Fruit fly (Drosophila melanogaster) whole organism, embryonic: Measurements from ENCODE around the gene CG14695.
A peak's percentile ranks its signal among the peaks of the same experiment; 100 is the strongest.

Experiments used
- Aef1 ChIP-seq: fragments of 200-800 bp; sonication (Bioruptor generic); IDR thresholded peaks from 3 replicates; pipeline ENCODE4 v1.3.6; 2022; ENCODE audit warnings: missing biosample characterization, missing genetic modification characterization
- Atf3 ChIP-seq: fragments of 200-800 bp; sonication (Bioruptor generic); optimal IDR thresholded peaks from 3 replicates; lab custom pipeline; 2016; ENCODE audit warnings: missing biosample characterization, missing genetic modification characterization
- BtbVII ChIP-seq: fragments of 200-800 bp; sonication (Bioruptor generic); optimal IDR thresholded peaks from 3 replicates; lab custom pipeline; 2017; ENCODE audit warnings: missing biosample characterization, mild to moderate bottlenecking, missing genetic modification characterization
- CG1024 ChIP-seq: fragments of 200-800 bp; sonication (Bioruptor generic); IDR thresholded peaks from 2 replicates; pipeline ENCODE4 v1.3.6; 2022; ENCODE audit warnings: missing biosample characterization, missing genetic modification characterization
- CG11560 ChIP-seq: fragments of 200-800 bp; sonication (Bioruptor generic); IDR thresholded peaks from 3 replicates; pipeline ENCODE4 v1.3.6; 2022; ENCODE audit warnings: missing biosample characterization, missing genetic modification characterization
- CG12391 ChIP-seq: fragments of 200-800 bp; sonication (Bioruptor generic); optimal IDR thresholded peaks from 3 replicates; lab custom pipeline; 2018; ENCODE audit warnings: missing biosample characterization, mild to moderate bottlenecking, missing genetic modification characterization, moderate library complexity
- CG15479 ChIP-seq: fragments of 200-800 bp; sonication (Bioruptor generic); optimal IDR thresholded peaks from 3 replicates; lab custom pipeline; 2019; ENCODE audit warnings: missing biosample characterization, mild to moderate bottlenecking, missing genetic modification characterization, moderate library complexity
- CG15696 ChIP-seq: fragments of 200-800 bp; sonication (Bioruptor generic); optimal IDR thresholded peaks from 2 replicates; lab custom pipeline; 2019; ENCODE audit warnings: missing biosample characterization, mild to moderate bottlenecking, missing genetic modification characterization, moderate library complexity
- CG17328 ChIP-seq: fragments of 200-800 bp; sonication (Bioruptor generic); IDR thresholded peaks from 2 replicates; pipeline ENCODE4 v1.3.6; 2022; ENCODE audit warnings: missing biosample characterization, missing genetic modification characterization
- CG17361 ChIP-seq: fragments of 200-800 bp; sonication (Bioruptor generic); IDR thresholded peaks from 3 replicates; pipeline ENCODE4 v1.3.6; 2022; ENCODE audit warnings: missing biosample characterization, missing genetic modification characterization
- CG1832 ChIP-seq: fragments of 200-800 bp; sonication (Bioruptor generic); optimal IDR thresholded peaks from 2 replicates; lab custom pipeline; 2017; ENCODE audit warnings: missing biosample characterization, mild to moderate bottlenecking, missing genetic modification characterization, inconsistent platforms
- CG18764 ChIP-seq: fragments of 200-800 bp; sonication (Bioruptor generic); optimal IDR thresholded peaks from 3 replicates; lab custom pipeline; 2016; ENCODE audit warnings: missing biosample characterization, missing genetic modification characterization
- CG2202 ChIP-seq: fragments of 200-800 bp; sonication (Bioruptor generic); optimal IDR thresholded peaks from 2 replicates; lab custom pipeline; 2018; ENCODE audit warnings: missing biosample characterization, mild to moderate bottlenecking, missing genetic modification characterization
- CG2678 ChIP-seq: fragments of 200-800 bp; sonication (Bioruptor generic); optimal IDR thresholded peaks from 3 replicates; lab custom pipeline; 2019; ENCODE audit warnings: missing biosample characterization, mild to moderate bottlenecking, missing genetic modification characterization, moderate library complexity
- CG4282 ChIP-seq: fragments of 200-800 bp; sonication (Bioruptor generic); optimal IDR thresholded peaks from 2 replicates; lab custom pipeline; 2016; ENCODE audit warnings: missing biosample characterization, missing genetic modification characterization
- CG6272 ChIP-seq: fragments of 200-800 bp; sonication (Bioruptor generic); IDR thresholded peaks from 2 replicates; pipeline ENCODE4 v1.3.6; 2022; ENCODE audit warnings: missing biosample characterization, missing genetic modification characterization
- CG7271 ChIP-seq: fragments of 200-800 bp; sonication (Bioruptor generic); optimal IDR thresholded peaks from 2 replicates; lab custom pipeline; 2018; ENCODE audit warnings: missing biosample characterization, mild to moderate bottlenecking, missing genetic modification characterization, moderate library complexity
- CG8924 ChIP-seq: fragments of 200-800 bp; optimal IDR thresholded peaks from 3 replicates; lab custom pipeline; 2019; ENCODE audit warnings: missing biosample characterization, mild to moderate bottlenecking, missing genetic modification characterization, moderate library complexity
- CG9817 ChIP-seq: fragments of 200-800 bp; sonication (Bioruptor generic); optimal IDR thresholded peaks from 2 replicates; lab custom pipeline; 2018; ENCODE audit warnings: missing biosample characterization, mild to moderate bottlenecking, missing genetic modification characterization, moderate library complexity
- CrebB ChIP-seq: fragments of 200-800 bp; sonication (Bioruptor generic); optimal IDR thresholded peaks from 3 replicates; lab custom pipeline; 2018; ENCODE audit warnings: missing biosample characterization, mild to moderate bottlenecking, missing genetic modification characterization
- Ets65A ChIP-seq: fragments of 200-800 bp; sonication (Bioruptor generic); peaks from one replicate; lab custom pipeline; 2016; ENCODE audit warnings: missing biosample characterization, missing genetic modification characterization
- H2.0 ChIP-seq: fragments of 200-800 bp; sonication (Bioruptor generic); IDR thresholded peaks from 2 replicates; pipeline ENCODE4 v1.3.6; 2022; ENCODE audit warnings: missing biosample characterization, missing genetic modification characterization
- Hsf ChIP-seq: fragments of 200-800 bp; sonication (Bioruptor generic); optimal IDR thresholded peaks from 3 replicates; lab custom pipeline; 2016; ENCODE audit warnings: missing biosample characterization, missing genetic modification characterization
- MBD-R2 ChIP-seq: fragments of 200-800 bp; sonication (Bioruptor generic); IDR thresholded peaks from 2 replicates; pipeline ENCODE4 v1.3.6; 2022; ENCODE audit warnings: missing biosample characterization, missing genetic modification characterization
- NC2α ChIP-seq: fragments of 200-800 bp; sonication (Bioruptor generic); optimal IDR thresholded peaks from 2 replicates; lab custom pipeline; 2016; ENCODE audit warnings: missing biosample characterization, missing genetic modification characterization
- Oaz ChIP-seq: fragments of 200-800 bp; sonication (Bioruptor generic); IDR thresholded peaks from 2 replicates; pipeline ENCODE4 v1.3.6; 2022; ENCODE audit warnings: missing biosample characterization, missing genetic modification characterization
- Opbp ChIP-seq: fragments of 200-800 bp; sonication (Bioruptor generic); IDR thresholded peaks from 3 replicates; pipeline ENCODE4 v1.3.6; 2022; ENCODE audit warnings: missing biosample characterization, missing genetic modification characterization; ENCODE audit not compliant: partially characterized antibody
- Poxn ChIP-seq: fragments of 200-800 bp; sonication (Bioruptor generic); IDR thresholded peaks from 2 replicates; pipeline ENCODE4 v1.3.6; 2022; ENCODE audit warnings: missing biosample characterization, missing genetic modification characterization
- Six4 ChIP-seq: fragments of 200-800 bp; sonication (Bioruptor generic); optimal IDR thresholded peaks from 2 replicates; lab custom pipeline; 2016; ENCODE audit warnings: missing biosample characterization, missing genetic modification characterization
- TFAM ChIP-seq: fragments of 200-800 bp; sonication (Bioruptor generic); optimal IDR thresholded peaks from 2 replicates; lab custom pipeline; 2017; ENCODE audit warnings: missing biosample characterization, missing genetic modification characterization, inconsistent platforms
- Usf ChIP-seq: fragments of 200-800 bp; sonication (Bioruptor generic); optimal IDR thresholded peaks from 2 replicates; lab custom pipeline; 2017; ENCODE audit warnings: missing genotype, missing biosample characterization, missing genetic modification characterization
- YL-1 ChIP-seq: fragments of 200-800 bp; sonication (Bioruptor generic); optimal IDR thresholded peaks from 3 replicates; lab custom pipeline; 2017; ENCODE audit warnings: missing biosample characterization, mild to moderate bottlenecking, missing genetic modification characterization
- bbx ChIP-seq: fragments of 200-800 bp; sonication (Bioruptor generic); IDR thresholded peaks from 2 replicates; pipeline ENCODE4 v1.3.6; 2022; ENCODE audit warnings: missing biosample characterization, missing genetic modification characterization; ENCODE audit not compliant: partially characterized antibody
- dati ChIP-seq: fragments of 200-800 bp; sonication (Bioruptor generic); IDR thresholded peaks from 2 replicates; pipeline ENCODE4 v1.3.6; 2022; ENCODE audit warnings: missing biosample characterization, missing genetic modification characterization
- eve ChIP-seq, 2 experiments: fragments of >200 bp; optimal IDR thresholded peaks; 2 replicates each; lab custom pipeline; 2017; ENCODE audit warnings: missing biosample characterization in 2 of 2, missing genetic modification characterization in 2 of 2
- hbn ChIP-seq: fragments of 200-800 bp; sonication (Bioruptor generic); IDR thresholded peaks from 2 replicates; pipeline ENCODE4 v1.3.6; 2022; ENCODE audit warnings: missing biosample characterization, missing genetic modification characterization; ENCODE audit not compliant: partially characterized antibody
- ind ChIP-seq: fragments of 200-800 bp; sonication (Bioruptor generic); optimal IDR thresholded peaks from 3 replicates; lab custom pipeline; 2016; ENCODE audit warnings: missing biosample characterization, missing genetic modification characterization
- maf-S ChIP-seq: fragments of 200-800 bp; sonication (Bioruptor generic); optimal IDR thresholded peaks from 2 replicates; lab custom pipeline; 2016; ENCODE audit warnings: missing biosample characterization, missing genetic modification characterization
- mam ChIP-seq: fragments of 200-800 bp; sonication (Bioruptor generic); optimal IDR thresholded peaks from 3 replicates; lab custom pipeline; 2016; ENCODE audit warnings: missing biosample characterization, missing genetic modification characterization
- nerfin-2 ChIP-seq: fragments of 200-800 bp; sonication (Bioruptor generic); IDR thresholded peaks from 2 replicates; pipeline ENCODE4 v1.3.6; 2022; ENCODE audit warnings: missing biosample characterization, missing genetic modification characterization; ENCODE audit not compliant: partially characterized antibody
- nmo ChIP-seq: fragments of 200-800 bp; sonication (Bioruptor generic); optimal IDR thresholded peaks from 2 replicates; lab custom pipeline; 2018; ENCODE audit warnings: missing biosample characterization, mild to moderate bottlenecking, missing genetic modification characterization, moderate library complexity
- org-1 ChIP-seq: fragments of 200-800 bp; sonication (Bioruptor generic); optimal IDR thresholded peaks from 2 replicates; lab custom pipeline; 2017; ENCODE audit warnings: missing biosample characterization, missing genetic modification characterization
- pb ChIP-seq: fragments of 200-800 bp; sonication (Bioruptor generic); optimal IDR thresholded peaks from 3 replicates; lab custom pipeline; 2016; ENCODE audit warnings: missing biosample characterization, missing genetic modification characterization
- shn ChIP-seq: fragments of 200-800 bp; sonication (Bioruptor generic); optimal IDR thresholded peaks from 3 replicates; lab custom pipeline; 2016; ENCODE audit warnings: missing biosample characterization, missing genetic modification characterization
- slou ChIP-seq: fragments of 200-800 bp; sonication (Bioruptor generic); optimal IDR thresholded peaks from 3 replicates; lab custom pipeline; 2016; ENCODE audit warnings: missing biosample characterization, missing genetic modification characterization
- slp2 ChIP-seq: fragments of 200-800 bp; sonication (Bioruptor generic); optimal IDR thresholded peaks from 2 replicates; lab custom pipeline; 2016; ENCODE audit warnings: missing biosample characterization, missing genetic modification characterization
- ssp ChIP-seq: fragments of 200-800 bp; sonication (Bioruptor generic); IDR thresholded peaks from 2 replicates; pipeline ENCODE4 v1.3.6; 2022; ENCODE audit warnings: missing biosample characterization, missing genetic modification characterization
- unc-4 ChIP-seq: fragments of 200-800 bp; sonication (Bioruptor generic); IDR thresholded peaks from 2 replicates; pipeline ENCODE4 v1.3.6; 2022; ENCODE audit warnings: missing biosample characterization, missing genetic modification characterization; ENCODE audit not compliant: partially characterized antibody
- wek ChIP-seq: fragments of 200-800 bp; sonication (Bioruptor generic); optimal IDR thresholded peaks from 3 replicates; lab custom pipeline; 2018; ENCODE audit warnings: missing biosample characterization, mild to moderate bottlenecking, missing genetic modification characterization, moderate library complexity
- zf30C ChIP-seq: fragments of 200-800 bp; sonication (Bioruptor generic); optimal IDR thresholded peaks from 3 replicates; lab custom pipeline; 2018; ENCODE audit warnings: missing biosample characterization, mild to moderate bottlenecking, missing genetic modification characterization
- zfh1 ChIP-seq: fragments of 200-800 bp; sonication (Bioruptor generic); IDR thresholded peaks from 3 replicates; pipeline ENCODE4 v1.3.6; 2022; ENCODE audit warnings: missing biosample characterization, missing genetic modification characterization

CG14695 gene

DNA sequence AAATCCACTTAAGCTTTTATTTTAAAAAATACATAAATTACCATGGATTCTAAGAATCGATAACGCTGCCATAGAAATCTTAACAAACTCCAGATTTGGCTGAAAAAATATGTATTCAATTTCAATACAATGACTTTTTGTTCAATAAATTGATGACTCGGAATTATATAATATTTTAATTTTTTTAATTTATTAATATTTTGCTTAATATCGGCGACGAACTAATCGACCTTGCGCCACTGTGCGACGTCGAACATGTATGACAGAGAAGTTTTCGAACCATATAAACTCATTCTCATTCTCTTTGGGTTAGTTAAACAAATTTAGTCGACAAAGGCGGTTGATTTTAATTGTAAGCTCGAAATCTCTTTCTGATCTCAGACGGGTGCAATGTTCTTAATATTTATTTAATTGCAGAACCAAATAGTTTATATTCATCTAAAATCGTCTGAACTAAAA is 29.6 kb downstream of the CG14695 start, which contains the start of gene CG42394 (continued):
- TF ChIP-seq org-1 (GFP tag; lab: Kevin White, UChicago) (peak; percentile 87), nmo (GFP tag; lab: Kevin White, UChicago) (peak; percentile 98), wek (GFP tag; lab: Kevin White, UChicago) (peak; percentile 12), hbn (GFP tag; lab: Robert Waterston, UW) (no peak), CG12391 (tag; lab: Kevin White, UChicago) (peak; percentile 97), MBD-R2 (GFP tag; lab: Robert Waterston, UW) (peak; percentile 85), zfh1 (GFP tag; lab: Robert Waterston, UW) (peak; percentile 94), CG1024 (GFP tag; lab: Robert Waterston, UW) (peak; percentile 90), maf-S (GFP tag; lab: Kevin White, UChicago) (peak; percentile 37), CG9817 (tag; lab: Kevin White, UChicago) (peak; percentile 83), slou (GFP tag; lab: Kevin White, UChicago) (peak; percentile 84), Poxn (GFP tag; lab: Robert Waterston, UW) (peak; percentile 51; the same call in 1 of the 2 replicates), zf30C (GFP tag; lab: Kevin White, UChicago) (peak; percentile 2), ssp (peak; percentile 78), CrebB (tag; lab: Kevin White, UChicago) (peak; percentile 79), CG17361 (GFP tag; lab: Robert Waterston, UW) (peak; percentile 99), CG17328 (GFP tag; lab: Robert Waterston, UW) (peak; percentile 95), BtbVII (GFP tag; lab: Kevin White, UChicago) (peak; percentile 97), Oaz (peak; percentile 78), slp2 (peak; percentile 44), shn (GFP tag; lab: Kevin White, UChicago) (peak; percentile 46), dati (GFP tag; lab: Robert Waterston, UW) (peak; percentile 85; the same call in 1 of the 2 replicates), CG8924 (tag; lab: Kevin White, UChicago) (peak; percentile 97), TFAM (peak; percentile 64), CG4282 (no peak), Atf3 (GFP tag; lab: Kevin White, UChicago) (peak; percentile 44), CG11560 (peak; percentile 8; the same call in 1 of the 3 replicates), nerfin-2 (GFP tag; lab: Robert Waterston, UW) (peak; percentile 39), CG2678 (tag; lab: Kevin White, UChicago) (peak; percentile 97), CG1832 (GFP tag; lab: Kevin White, UChicago) (no peak), ind (GFP tag; lab: Kevin White, UChicago) (peak; percentile 88), Aef1 (GFP tag; lab: Robert Waterston, UW) (peak; percentile 90), Hsf (GFP tag; lab: Kevin White, UChicago) (peak; percentile 84), Ets65A (GFP tag; lab: Kevin White, UChicago) (peak; percentile 65), pb (GFP tag; lab: Kevin White, UChicago) (no peak), NC2α (GFP tag; lab: Kevin White, UChicago) (peak; percentile 15), H2.0 (GFP tag; lab: Robert Waterston, UW) (peak; percentile 93), CG2202 (peak; percentile 90), unc-4 (GFP tag; lab: Robert Waterston, UW) (0 out of 2 replicates have a peak, but pooled peaks have one; percentile 18), Opbp (GFP tag; lab: Robert Waterston, UW) (no peak), CG6272 (GFP tag; lab: Robert Waterston, UW) (peak; percentile 88), CG18764 (peak; percentile 92), eve (GFP tag; optimal IDR thresholded peaks at IDR 0.05; lab: Kevin White, UChicago) (peak in 1 of 2 experiments; percentile 67), bbx (0 out of 2 replicates have a peak, but pooled peaks have one; percentile 37), CG15479 (no peak), Six4 (peak; percentile 95), mam (GFP tag; lab: Kevin White, UChicago) (peak; percentile 69), Usf (GFP tag; lab: Kevin White, UChicago) (peak; percentile 89), CG15696 (tag; lab: Kevin White, UChicago) (peak; percentile 94), YL-1 (GFP tag; lab: Kevin White, UChicago) (peak; percentile 80), CG7271 (tag; lab: Kevin White, UChicago) (peak; percentile 96)
